Worm (Caenorhabditis elegans) whole organism, L4 larva: ENCODE measurements around the gene Y43F8B.19.

Experiments used
- F49E8.2 ChIP-seq: sonication (generic microtip); optimal IDR thresholded peaks from 2 replicates; lab custom pipeline; 2016; ENCODE audit warnings: missing compliant biosample characterization, mild to moderate bottlenecking, missing genetic modification characterization, borderline replicate concordance
- T20F7.1 ChIP-seq: fragments of 200-800 bp; sonication (Bioruptor generic); optimal IDR thresholded peaks from 2 replicates; lab custom pipeline; 2018; ENCODE audit warnings: mild to moderate bottlenecking, missing genetic modification characterization, missing compliant biosample characterization
- T26A8.4 ChIP-seq: fragments of 200-800 bp; sonication (Bioruptor generic); IDR thresholded peaks from 2 replicates; pipeline ENCODE4 v1.3.6; 2022; ENCODE audit warnings: missing genetic modification characterization, missing compliant biosample characterization
- Y5F2A.4 ChIP-seq: fragments of 200-800 bp; sonication (Bioruptor generic); optimal IDR thresholded peaks from 2 replicates; lab custom pipeline; 2018; ENCODE audit warnings: mild to moderate bottlenecking, missing genetic modification characterization, missing compliant biosample characterization
- ZK337.2 ChIP-seq: fragments of 200-800 bp; sonication (Bioruptor generic); IDR thresholded peaks from 2 replicates; pipeline ENCODE4 v1.3.6; 2022; ENCODE audit warnings: missing genetic modification reagents, missing genetic modification characterization, missing compliant biosample characterization
- ZK546.5 ChIP-seq, 2 experiments: sonication (generic microtip); optimal IDR thresholded peaks; 2 replicates each; lab custom pipeline; 2017; ENCODE audit warnings: missing biosample characterization in 2 of 2, missing genetic modification characterization in 2 of 2
- aly-2 ChIP-seq: sonication (generic microtip); optimal IDR thresholded peaks from 2 replicates; lab custom pipeline; 2018; ENCODE audit warnings: missing biosample characterization, missing genetic modification characterization
- arid-1 ChIP-seq: fragments of 200-800 bp; sonication (Bioruptor generic); conservative IDR thresholded peaks from 2 replicates; pipeline ENCODE4 v1.3.6; 2022; ENCODE audit warnings: missing genetic modification reagents, missing genetic modification characterization, missing compliant biosample characterization
- ceh-28 ChIP-seq: fragments of 150-350 bp; optimal IDR thresholded peaks from 2 replicates; lab custom pipeline; 2014; ENCODE audit warnings: missing biosample characterization, missing genetic modification reagents, missing genetic modification characterization
- ceh-32 ChIP-seq: sonication (generic microtip); optimal IDR thresholded peaks from 2 replicates; lab custom pipeline; 2016; ENCODE audit warnings: mild to moderate bottlenecking, missing genetic modification characterization, missing compliant biosample characterization; ENCODE audit not compliant: poor library complexity
- ceh-82 ChIP-seq: sonication (generic microtip); optimal IDR thresholded peaks from 2 replicates; lab custom pipeline; 2017; ENCODE audit warnings: missing biosample characterization, missing genetic modification characterization
- cey-2 ChIP-seq: sonication (generic microtip); optimal IDR thresholded peaks from 3 replicates; lab custom pipeline; 2017; ENCODE audit warnings: missing genetic modification characterization, mild to moderate bottlenecking, missing compliant biosample characterization, antibody characterized with exemption, borderline replicate concordance; ENCODE audit not compliant: insufficient read depth
- daf-12 ChIP-seq: fragments of 150-350 bp; optimal IDR thresholded peaks from 2 replicates; lab custom pipeline; 2014; ENCODE audit warnings: missing biosample characterization, missing genetic modification reagents, missing genetic modification characterization
- daf-16 ChIP-seq, 3 experiments: sonication (generic microtip); optimal IDR thresholded peaks; 2 replicates each; lab custom pipeline; 2016 to 2017; ENCODE audit warnings: missing genetic modification characterization in 3 of 3, missing genetic modification reagents in 3 of 3, mild to moderate bottlenecking in 2 of 3, missing compliant biosample characterization in 2 of 3, missing biosample characterization in 1 of 3, moderate library complexity in 1 of 3
- daf-19 ChIP-seq: fragments of 200-800 bp; sonication (Bioruptor generic); conservative IDR thresholded peaks from 2 replicates; pipeline ENCODE4 v1.3.6; 2022; ENCODE audit warnings: missing genetic modification characterization, missing compliant biosample characterization
- daf-8 ChIP-seq: fragments of 200-800 bp; sonication (Bioruptor generic); IDR thresholded peaks from 2 replicates; pipeline ENCODE4 v1.3.6; 2022; ENCODE audit warnings: missing genetic modification characterization, missing compliant biosample characterization
- fkh-10 ChIP-seq: fragments of 150-350 bp; optimal IDR thresholded peaks from 2 replicates; lab custom pipeline; 2014; ENCODE audit warnings: missing biosample characterization, missing genetic modification reagents, missing genetic modification characterization
- hlh-11 ChIP-seq: fragments of 200-800 bp; sonication (Bioruptor generic); optimal IDR thresholded peaks from 2 replicates; lab custom pipeline; 2018; ENCODE audit warnings: mild to moderate bottlenecking, missing genetic modification characterization, missing compliant biosample characterization
- hmg-1.1 ChIP-seq: fragments of 200-800 bp; sonication (Bioruptor generic); IDR thresholded peaks from 2 replicates; pipeline ENCODE4 v1.3.6; 2022; ENCODE audit warnings: missing genetic modification reagents, missing genetic modification characterization, missing compliant biosample characterization
- lin-1 ChIP-seq: fragments of 200-800 bp; sonication (Bioruptor generic); IDR thresholded peaks from 2 replicates; pipeline ENCODE4 v1.3.6; 2022; ENCODE audit warnings: missing genetic modification reagents, missing genetic modification characterization, missing compliant biosample characterization
- lin-13 ChIP-seq: fragments of 150-350 bp; optimal IDR thresholded peaks from 2 replicates; lab custom pipeline; 2014; ENCODE audit warnings: missing biosample characterization, missing genetic modification reagents, missing genetic modification characterization
- lin-15B ChIP-seq: fragments of 150-350 bp; sonication (generic microtip); optimal IDR thresholded peaks from 3 replicates; lab custom pipeline; 2014; ENCODE audit warnings: missing biosample characterization, missing genetic modification characterization
- lin-38 ChIP-seq: fragments of 200-800 bp; sonication (Bioruptor generic); IDR thresholded peaks from 2 replicates; pipeline ENCODE4 v1.3.6; 2022; ENCODE audit warnings: missing genetic modification reagents, missing genetic modification characterization, missing compliant biosample characterization
- lir-3 ChIP-seq: sonication (generic microtip); optimal IDR thresholded peaks from 2 replicates; lab custom pipeline; 2016; ENCODE audit warnings: mild to moderate bottlenecking, missing genetic modification characterization, missing compliant biosample characterization
- lsy-2 ChIP-seq, 2 experiments: fragments of 150-350 bp in 1 of 2; sonication (generic microtip) in 1 of 2; optimal IDR thresholded peaks; 2 replicates each; lab custom pipeline; 2014 to 2017; ENCODE audit warnings: missing biosample characterization in 2 of 2, missing genetic modification characterization in 2 of 2
- mdl-1 ChIP-seq, 2 experiments: fragments of 150-350 bp in 1 of 2; sonication (generic microtip) in 1 of 2; optimal IDR thresholded peaks; 2 replicates each; lab custom pipeline; 2014 to 2017; ENCODE audit warnings: missing biosample characterization in 2 of 2, missing genetic modification characterization in 2 of 2
- mdt-29 ChIP-seq: fragments of 200-800 bp; sonication (Bioruptor generic); IDR thresholded peaks from 2 replicates; pipeline ENCODE4 v1.3.6; 2022; ENCODE audit warnings: missing genetic modification reagents, missing genetic modification characterization, missing compliant biosample characterization
- mep-1 ChIP-seq: fragments of 150-350 bp; sonication (generic microtip); optimal IDR thresholded peaks from 3 replicates; lab custom pipeline; 2014; ENCODE audit warnings: missing biosample characterization, missing genetic modification characterization
- mes-2 ChIP-seq: sonication (generic microtip); optimal IDR thresholded peaks from 2 replicates; lab custom pipeline; 2016; ENCODE audit warnings: missing genotype, mild to moderate bottlenecking, missing genetic modification characterization, missing compliant biosample characterization; ENCODE audit not compliant: poor library complexity, severe bottlenecking
- mxl-3 ChIP-seq: fragments of 200-800 bp; sonication (Bioruptor generic); optimal IDR thresholded peaks from 2 replicates; lab custom pipeline; 2018; ENCODE audit warnings: mild to moderate bottlenecking, missing genetic modification characterization, missing compliant biosample characterization
- nhr-10 ChIP-seq: fragments of 150-350 bp; optimal IDR thresholded peaks from 2 replicates; lab custom pipeline; 2014; ENCODE audit warnings: missing biosample characterization, missing genetic modification characterization
- nhr-102 ChIP-seq: sonication (generic microtip); optimal IDR thresholded peaks from 2 replicates; lab custom pipeline; 2016; ENCODE audit warnings: mild to moderate bottlenecking, missing genetic modification characterization, moderate library complexity, missing compliant biosample characterization
- nhr-11 ChIP-seq: fragments of 150-350 bp; optimal IDR thresholded peaks from 2 replicates; lab custom pipeline; 2014; ENCODE audit warnings: missing biosample characterization, missing genetic modification characterization
- nhr-237 ChIP-seq: sonication (generic microtip); optimal IDR thresholded peaks from 2 replicates; lab custom pipeline; 2017; ENCODE audit warnings: missing biosample characterization, missing genetic modification characterization
- nhr-48 ChIP-seq: sonication (generic microtip); optimal IDR thresholded peaks from 2 replicates; lab custom pipeline; 2016; ENCODE audit warnings: mild to moderate bottlenecking, missing genetic modification characterization, missing compliant biosample characterization
- nhr-6 ChIP-seq: fragments of 150-350 bp; optimal IDR thresholded peaks from 2 replicates; lab custom pipeline; 2014; ENCODE audit warnings: missing biosample characterization, missing genetic modification characterization
- nhr-77 ChIP-seq: fragments of 150-350 bp; optimal IDR thresholded peaks from 2 replicates; lab custom pipeline; 2014; ENCODE audit warnings: missing biosample characterization, missing genetic modification characterization
- pha-4 ChIP-seq, 2 experiments: fragments of 150-350 bp in 1 of 2; fragments of 200-800 bp in 1 of 2; sonication (Bioruptor generic) in 1 of 2; IDR thresholded peaks in 1 of 2; optimal IDR thresholded peaks in 1 of 2; 2 replicates each; pipeline versions ENCODE4 v1.3.6 to Lab custom; 2014 to 2022; ENCODE audit warnings: missing genetic modification characterization in 2 of 2, missing genetic modification reagents in 2 of 2, missing biosample characterization in 1 of 2, missing compliant biosample characterization in 1 of 2
- rbr-2 ChIP-seq: sonication (generic microtip); optimal IDR thresholded peaks from 2 replicates; lab custom pipeline; 2016; ENCODE audit warnings: missing genotype, missing genetic modification characterization, missing compliant biosample characterization
- skn-1 ChIP-seq: fragments of 150-350 bp; optimal IDR thresholded peaks from 2 replicates; lab custom pipeline; 2014; ENCODE audit warnings: missing biosample characterization, missing genetic modification characterization
- spr-1 ChIP-seq: sonication (generic microtip); optimal IDR thresholded peaks from 2 replicates; lab custom pipeline; 2016; ENCODE audit warnings: mild to moderate bottlenecking, missing genetic modification characterization, missing compliant biosample characterization
- spr-3 ChIP-seq: fragments of 200-800 bp; sonication (Bioruptor generic); optimal IDR thresholded peaks from 2 replicates; lab custom pipeline; 2018; ENCODE audit warnings: mild to moderate bottlenecking, missing genetic modification characterization, missing compliant biosample characterization
- unc-39 ChIP-seq: sonication (generic microtip); optimal IDR thresholded peaks from 2 replicates; lab custom pipeline; 2017; ENCODE audit warnings: missing biosample characterization, missing genetic modification characterization
- unc-62 ChIP-seq, 3 experiments: fragments of 150-350 bp in 1 of 3; sonication (generic microtip); optimal IDR thresholded peaks in 2 of 3; peaks in 1 of 3; 1 replicate in 1 of 3; 2 replicates in 2 of 3; lab custom pipeline; 2014 to 2017; ENCODE audit warnings: missing biosample characterization in 3 of 3, missing genetic modification characterization in 3 of 3, missing genetic modification reagents in 3 of 3, missing genotype in 1 of 3
- zfp-2 ChIP-seq: sonication (generic microtip); optimal IDR thresholded peaks from 2 replicates; lab custom pipeline; 2016; ENCODE audit warnings: mild to moderate bottlenecking, missing genetic modification characterization, missing compliant biosample characterization
- ztf-11 ChIP-seq: fragments of 150-350 bp; optimal IDR thresholded peaks from 2 replicates; lab custom pipeline; 2014; ENCODE audit warnings: missing biosample characterization, missing genetic modification characterization
- ztf-7 ChIP-seq: fragments of 150-350 bp; optimal IDR thresholded peaks from 2 replicates; lab custom pipeline; 2014; ENCODE audit warnings: missing biosample characterization, missing genetic modification characterization

Y43F8B.19 gene

DNA sequence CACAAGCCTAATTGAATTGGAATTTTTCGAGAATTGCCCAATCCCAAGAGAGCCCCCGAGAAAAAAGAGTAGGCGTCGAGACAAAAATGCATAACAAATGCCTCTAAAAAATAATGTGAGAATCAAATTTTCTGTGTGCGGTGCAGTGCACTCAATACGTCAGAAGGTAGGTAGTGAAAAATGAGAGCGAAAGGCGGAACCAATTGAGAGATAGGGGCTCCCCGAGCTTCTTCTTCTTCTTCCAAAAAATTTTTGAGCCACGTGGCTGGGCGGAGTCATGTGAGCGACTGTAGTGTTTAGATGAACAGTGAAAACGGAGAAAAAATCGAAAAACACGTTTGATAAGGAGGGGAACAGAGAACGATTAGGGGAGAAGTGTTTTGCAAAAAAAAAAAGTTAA lies 12.5 kb upstream of the Y43F8B.19 start (continued):
- TF ChIP-seq spr-3: no peak
- peak in 1 of 2 experiments; percentile 38 for TF ChIP-seq unc-62 (GFP tag; optimal IDR thresholded peaks at IDR 0.05 in 1 of 2; lab: Kevin White, UChicago)
- TF ChIP-seq unc-62 (tag; optimal IDR thresholded peaks at IDR 0.05; lab: Kevin White, UChicago): no peak
- TF ChIP-seq mdt-29 (GFP tag; lab: Robert Waterston, UW): no peak
- TF ChIP-seq nhr-48 (tag; lab: Kevin White, UChicago): peak; percentile 58
- TF ChIP-seq nhr-6 (tag; lab: Kevin White, UChicago): no peak
- TF ChIP-seq daf-12 (tag; lab: Kevin White, UChicago): no peak
- peak; percentile 19 for TF ChIP-seq nhr-77 (tag; lab: Kevin White, UChicago)
- peak; percentile 30 to 93 for TF ChIP-seq mdl-1 (tag; optimal IDR thresholded peaks at IDR 0.05; lab: Kevin White, UChicago)

DNA sequence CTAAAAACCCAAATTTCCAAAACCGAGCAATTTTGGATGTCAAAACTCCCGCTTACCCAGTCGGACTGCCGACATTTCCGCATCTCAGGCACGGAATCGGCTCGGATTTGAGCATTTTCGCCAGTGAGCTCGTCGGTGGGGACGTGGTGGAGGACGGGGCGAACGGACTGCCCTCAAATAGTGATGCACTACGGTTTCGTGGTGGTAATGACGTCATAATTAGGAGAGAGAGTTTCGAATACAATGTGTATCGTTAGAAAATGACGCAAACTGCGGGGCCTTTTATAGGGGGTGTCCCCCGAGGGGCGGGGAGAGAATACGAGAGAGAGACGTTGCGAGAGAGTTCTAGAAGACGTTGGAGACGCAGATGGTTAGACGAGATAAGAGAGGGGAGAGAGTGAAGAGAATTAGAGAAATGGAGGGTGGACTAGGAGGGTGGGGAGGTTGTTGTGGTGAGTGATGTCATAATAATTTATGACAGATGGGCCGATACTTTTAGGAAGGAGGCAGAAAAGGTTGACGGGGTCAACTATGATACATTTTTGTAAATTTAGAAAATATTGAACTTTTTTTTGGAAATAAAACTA lies 10.5 kb upstream of the Y43F8B.19 start:
- TF ChIP-seq nhr-11: peak; percentile 10
- peak; percentile 83 for TF ChIP-seq nhr-6 (tag; lab: Kevin White, UChicago)
- peak; percentile 8 for TF ChIP-seq ceh-32 (tag; lab: Kevin White, UChicago)
- peak; percentile 88 for TF ChIP-seq T26A8.4 (GFP tag; lab: Robert Waterston, UW)
- TF ChIP-seq pha-4 (GFP tag; IDR thresholded peaks at IDR 0.05; lab: Robert Waterston, UW): peak; percentile 23; the same call in 1 of the 2 replicates
- TF ChIP-seq pha-4 (tag; optimal IDR thresholded peaks at IDR 0.05; lab: Kevin White, UChicago): no peak
- peak; percentile 96 for TF ChIP-seq hlh-11 (tag; lab: Kevin White, UChicago)
- peak; percentile 87 for TF ChIP-seq rbr-2
- peak; percentile 65 for TF ChIP-seq lin-13 (GFP tag; lab: Kevin White, UChicago)
- peak; percentile 75 for TF ChIP-seq mes-2 (tag; lab: Kevin White, UChicago)
- no peak for TF ChIP-seq Y5F2A.4 (GFP tag; lab: Kevin White, UChicago)
- peak; percentile 68 for TF ChIP-seq nhr-102
- TF ChIP-seq nhr-237 (tag; lab: Kevin White, UChicago): no peak
- TF ChIP-seq lir-3 (tag; lab: Kevin White, UChicago): no peak
- no peak for TF ChIP-seq daf-8 (GFP tag; lab: Robert Waterston, UW)
- TF ChIP-seq ZK546.5 (tag; optimal IDR thresholded peaks at IDR 0.05; lab: Kevin White, UChicago): no peak
- peak; percentile 49 for TF ChIP-seq T20F7.1
- TF ChIP-seq hmg-1.1: peak; percentile 92
- no peak for TF ChIP-seq aly-2
- no peak for TF ChIP-seq ztf-11
- TF ChIP-seq ceh-28 (tag; lab: Kevin White, UChicago): no peak
- peak; percentile 94 for TF ChIP-seq mep-1 (tag; lab: Kevin White, UChicago)
- TF ChIP-seq ceh-82 (tag; lab: Kevin White, UChicago): no peak
- TF ChIP-seq lin-1 (GFP tag; lab: Robert Waterston, UW): peak; percentile 93
- no peak for TF ChIP-seq lin-15B
- TF ChIP-seq lin-38 (GFP tag; lab: Robert Waterston, UW): peak; percentile 57
- TF ChIP-seq fkh-10 (GFP tag; lab: Kevin White, UChicago): peak; percentile 40
- peak; percentile 21 for TF ChIP-seq ztf-7 (tag; lab: Kevin White, UChicago)
- TF ChIP-seq spr-1 (tag; lab: Kevin White, UChicago): peak; percentile 55
- TF ChIP-seq arid-1 (GFP tag; lab: Robert Waterston, UW): peak; percentile 56; the same call in 1 of the 2 replicates
- no peak for TF ChIP-seq daf-16 (GFP tag; optimal IDR thresholded peaks at IDR 0.05; lab: Kevin White, UChicago)
- TF ChIP-seq daf-16 (tag; optimal IDR thresholded peaks at IDR 0.05; lab: Kevin White, UChicago): peak; percentile 65
- TF ChIP-seq unc-39: no peak
- peak; percentile 84 to 88 for TF ChIP-seq lsy-2 (tag; optimal IDR thresholded peaks at IDR 0.05; lab: Kevin White, UChicago)
- peak; percentile 84 for TF ChIP-seq mxl-3
- TF ChIP-seq zfp-2 (tag; lab: Kevin White, UChicago): peak; percentile 53
- TF ChIP-seq daf-19: peak; percentile 60
- TF ChIP-seq F49E8.2 (tag; lab: Kevin White, UChicago): no peak
- no peak for TF ChIP-seq cey-2
- peak; percentile 91 to 95 for TF ChIP-seq mdl-1 (tag; optimal IDR thresholded peaks at IDR 0.05; lab: Kevin White, UChicago)
- TF ChIP-seq ZK337.2: no peak
- TF ChIP-seq nhr-10 (tag; lab: Kevin White, UChicago): peak; percentile 80
- no peak for TF ChIP-seq skn-1 (tag; lab: Kevin White, UChicago)
